Fruit fly (Drosophila melanogaster): ENCODE data around the gene Nost.

DNA sequence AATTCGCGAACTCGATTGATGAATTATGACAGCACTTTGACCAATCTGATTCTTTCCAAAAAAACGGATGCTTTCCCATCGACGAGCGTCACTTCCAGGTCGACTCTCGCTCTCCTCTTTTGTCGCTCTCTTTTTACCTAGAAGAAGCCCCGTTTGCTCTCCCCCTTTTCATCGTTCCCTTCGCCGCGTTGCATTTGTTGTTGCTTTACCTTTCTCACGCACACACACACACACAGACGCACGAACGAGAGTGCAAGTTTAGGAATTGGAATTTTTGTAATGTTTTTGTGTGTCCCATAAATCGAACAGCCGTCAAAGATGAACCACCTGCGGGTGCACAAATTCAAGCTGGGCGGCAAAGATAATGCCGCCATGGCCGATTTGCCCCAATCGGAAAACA lies 18.9 kb downstream of the Nost start:
- no peak for TF ChIP-seq EcR (GFP tag; optimal IDR thresholded peaks at IDR 0.05)
- TF ChIP-seq CG8478 (optimal IDR thresholded peaks at IDR 0.05), result no peak
- TF ChIP-seq Dll (optimal IDR thresholded peaks at IDR 0.05), result no peak
- no peak for TF ChIP-seq psq (optimal IDR thresholded peaks at IDR 0.05)
- no peak for TF ChIP-seq usp (GFP tag; optimal IDR thresholded peaks at IDR 0.05)
